Fruit fly (Drosophila melanogaster): ENCODE results near the gene alphaSnap.

DNA sequence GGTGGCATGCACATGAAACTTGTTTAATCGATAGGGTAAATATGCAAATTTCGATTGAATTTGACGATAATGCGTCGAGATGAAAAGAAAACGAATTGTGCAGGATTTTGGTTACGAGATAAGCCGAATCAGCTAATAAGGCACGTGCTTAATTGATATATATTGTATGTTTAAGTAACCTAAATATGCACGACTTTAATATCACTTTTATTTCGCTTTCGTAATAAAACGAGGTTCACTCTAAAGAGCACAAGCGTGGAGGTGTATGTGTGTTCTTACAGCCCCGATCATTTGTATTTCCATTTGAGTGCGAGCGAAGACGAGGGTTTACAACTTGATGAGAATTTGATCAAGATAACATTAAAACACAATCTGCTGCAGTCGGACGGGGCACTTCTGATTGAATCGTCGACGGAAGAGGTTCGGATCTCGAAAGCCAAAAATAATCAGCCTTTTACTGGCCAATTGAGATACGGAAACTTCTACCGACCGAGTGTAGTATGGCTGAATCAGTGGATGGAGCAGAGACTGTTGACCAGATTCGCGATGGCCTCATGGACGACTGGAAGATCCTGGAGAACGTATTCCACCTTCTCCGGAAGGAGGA lies 40.4 kb downstream of the alphaSnap start:
- TF ChIP-seq dl (GFP tag; optimal IDR thresholded peaks at IDR 0.05; ENCODE audit: insufficient read depth in 1 of 2, partially characterized antibody in 2 of 2) (no peak), GATAd (GFP tag; optimal IDR thresholded peaks at IDR 0.05) (no peak), Abd-B (GFP tag; optimal IDR thresholded peaks at IDR 0.05) (no peak), Dfd (GFP tag; optimal IDR thresholded peaks at IDR 0.05) (no peak), OdsH (GFP tag; optimal IDR thresholded peaks at IDR 0.05) (peak; percentile 15), fru (GFP tag; optimal IDR thresholded peaks at IDR 0.05) (peak; percentile 57), tai (GFP tag; optimal IDR thresholded peaks at IDR 0.05) (no peak), lola (GFP tag; optimal IDR thresholded peaks at IDR 0.05) (no peak), CrebA (GFP tag; optimal IDR thresholded peaks at IDR 0.05; ENCODE audit: borderline replicate concordance) (no peak), dsf (GFP tag; optimal IDR thresholded peaks at IDR 0.05; ENCODE audit: borderline replicate concordance) (no peak), foxo (GFP tag; optimal IDR thresholded peaks at IDR 0.05) (no peak), psq (GFP tag; optimal IDR thresholded peaks at IDR 0.05) (peak; percentile 12)
